Worm (Caenorhabditis elegans) whole organism, L4/young adult: ENCODE measurements around the gene pgph-3.

Experiments
- W03F9.2 ChIP-seq: fragments of 150-350 bp; optimal IDR thresholded peaks from 2 replicates; lab custom pipeline; 2014; ENCODE audit warnings: missing biosample characterization, missing genetic modification characterization
- dao-5 ChIP-seq: sonication (generic microtip); optimal IDR thresholded peaks from 2 replicates; lab custom pipeline; 2016; ENCODE audit warnings: missing genotype, missing genetic modification characterization, moderate library complexity, missing compliant biosample characterization
- him-1 ChIP-seq: sonication (generic microtip); optimal IDR thresholded peaks from 2 replicates; lab custom pipeline; 2016; ENCODE audit warnings: missing genotype, missing genetic modification reagents, missing genetic modification characterization, missing compliant biosample characterization

DNA sequence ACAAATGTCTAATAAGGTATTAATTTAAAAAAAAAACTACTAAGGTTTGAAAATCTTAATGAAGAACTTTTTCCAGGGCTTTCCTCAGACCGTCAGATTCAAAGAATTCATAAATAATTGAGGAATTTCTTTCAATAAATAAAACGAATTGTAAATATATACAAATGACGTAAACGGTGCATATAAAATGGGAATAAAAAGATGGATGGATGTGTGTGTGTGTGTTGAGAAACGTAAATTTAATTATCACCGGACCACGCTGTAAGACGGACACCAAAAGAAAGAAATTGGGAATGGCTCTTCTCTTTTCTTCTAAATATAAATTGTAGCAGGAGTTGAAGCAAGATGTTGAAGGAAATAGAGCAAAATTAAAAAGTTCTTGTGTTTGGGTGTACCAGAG is 17.4 kb downstream of the pgph-3 start:
- TF ChIP-seq W03F9.2 (tag; lab: Kevin White, UChicago) (no peak), dao-5 (tag; lab: Kevin White, UChicago) (no peak), him-1 (tag; lab: Kevin White, UChicago) (no peak)
